Fruit fly (Drosophila melanogaster) whole organism, larva: ENCODE results near the gene Charon.
A peak's percentile ranks its signal among the peaks of the same experiment; 100 is the strongest.

Experiments used
- noc ChIP-seq: fragments of 200-800 bp; sonication (Bioruptor generic); optimal IDR thresholded peaks from 3 replicates; lab custom pipeline; 2019; ENCODE audit warnings: missing biosample characterization, mild to moderate bottlenecking, missing genetic modification characterization, moderate library complexity

Gene Charon

dm6 chr2L:1172704-1173107 lies at the start of gene Charon, which contains the start of gene CG4887:
TSS of gene Charon (minus strand) at chr2L:1172805.
TSS of gene CG4887 (plus strand) at chr2L:1173009.
- TF ChIP-seq noc (tag; lab: Kevin White, UChicago): no peak

- no peak for TF ChIP-seq noc (tag; lab: Kevin White, UChicago)
Measured at dm6 chr2L:1218993-1219392, 46.4 kb upstream of the Charon start, which contains the start of gene CG42329. TSS of gene CG42329 (plus strand) at chr2L:1219293.

- TF ChIP-seq noc (tag; lab: Kevin White, UChicago): no peak
Measured at dm6 chr2L:1218475-1218874, 45.9 kb upstream of the Charon start.

- peak; percentile 44 for TF ChIP-seq noc (tag; lab: Kevin White, UChicago)
Measured at dm6 chr2L:1217892-1218473, 45.4 kb upstream of the Charon start.

dm6 chr2L:1217033-1217612 lies 44.5 kb upstream of the Charon start:
- TF ChIP-seq noc (tag; lab: Kevin White, UChicago): no peak

- no peak for TF ChIP-seq noc (tag; lab: Kevin White, UChicago)
Measured at dm6 chr2L:1214465-1214864, 41.9 kb upstream of the Charon start.

- no peak for TF ChIP-seq noc (tag; lab: Kevin White, UChicago)
Measured at dm6 chr2L:1213587-1213986, 41.0 kb upstream of the Charon start.

- TF ChIP-seq noc (tag; lab: Kevin White, UChicago): no peak
Measured at dm6 chr2L:1211528-1211927, 38.9 kb upstream of the Charon start.

- no peak for TF ChIP-seq noc (tag; lab: Kevin White, UChicago)
Measured at dm6 chr2L:1207432-1207831, 34.8 kb upstream of the Charon start.

- no peak for TF ChIP-seq noc (tag; lab: Kevin White, UChicago)
Measured at dm6 chr2L:1203915-1204314, 31.3 kb upstream of the Charon start, which contains the start of gene CG14342. TSS of gene CG14342 (plus strand) at chr2L:1204215.

dm6 chr2L:1202445-1202844 lies 29.8 kb upstream of the Charon start:
- no peak for TF ChIP-seq noc (tag; lab: Kevin White, UChicago)

dm6 chr2L:1201396-1201837 lies 28.8 kb upstream of the Charon start:
- no peak for TF ChIP-seq noc (tag; lab: Kevin White, UChicago)

dm6 chr2L:1199912-1200721 lies 27.5 kb upstream of the Charon start, which contains the start of the genes CG43349 and CG5011:
TSS of gene CG43349 (plus strand) at chr2L:1200205.
TSS of gene CG5011 (plus strand) at chr2L:1200671.
- no peak for TF ChIP-seq noc (tag; lab: Kevin White, UChicago)

dm6 chr2L:1199166-1199565 lies 26.6 kb upstream of the Charon start, which contains the start of the genes CG5139 and CG43348:
TSS of gene CG5139 (minus strand) at chr2L:1199266.
TSS of gene CG43348 (plus strand) at chr2L:1199412.
- TF ChIP-seq noc (tag; lab: Kevin White, UChicago): no peak

dm6 chr2L:1185642-1186497 lies 13.3 kb upstream of the Charon start, which contains the start of gene CG5001:
TSS of gene CG5001 (plus strand) at chr2L:1185757.
- peak; percentile 64 for TF ChIP-seq noc (tag; lab: Kevin White, UChicago)
